Fruit fly (Drosophila melanogaster) whole organism: Measurements from ENCODE around the gene atms.

Experiments used
- CG8478 ChIP-seq: fragments of >200 bp; optimal IDR thresholded peaks from 2 replicates; lab custom pipeline; 2018; ENCODE audit warnings: inconsistent platforms
- EcR ChIP-seq, 2 experiments: fragments of >200 bp; optimal IDR thresholded peaks; 2 replicates each; lab custom pipeline; 2017; ENCODE audit warnings: missing biosample characterization in 2 of 2, missing genetic modification characterization in 2 of 2, missing genetic modification reagents in 2 of 2
- pan ChIP-seq: fragments of >200 bp; optimal IDR thresholded peaks from 2 replicates; lab custom pipeline; 2017
- psq ChIP-seq: fragments of >200 bp; optimal IDR thresholded peaks from 2 replicates; lab custom pipeline; 2017
- usp ChIP-seq: fragments of >200 bp; optimal IDR thresholded peaks from 2 replicates; lab custom pipeline; 2017; ENCODE audit warnings: missing biosample characterization, missing genetic modification characterization, mixed read lengths

dm6 chr3R:4726796-4727195 lies 23.0 kb upstream of the atms start:
- TF ChIP-seq psq (no peak), usp (GFP tag; lab: Kevin White, UChicago) (no peak), pan (lab: Kevin White, UChicago) (no peak), EcR (GFP tag; optimal IDR thresholded peaks at IDR 0.05; lab: Kevin White, UChicago) (no peak), CG8478 (lab: Kevin White, UChicago) (no peak)
